Worm (Caenorhabditis elegans) whole organism, L4/young adult: Measurements from ENCODE around the gene K05G3.2.
"Not testable (repeated sequence)": the region's sequence is repeated elsewhere in the genome, so short reads cannot be mapped to it uniquely, and the experiment has no call there.

Experiments used
- W03F9.2 ChIP-seq: fragments of 150-350 bp; optimal IDR thresholded peaks from 2 replicates; lab custom pipeline; 2014; ENCODE audit warnings: missing biosample characterization, missing genetic modification characterization
- dao-5 ChIP-seq: sonication (generic microtip); optimal IDR thresholded peaks from 2 replicates; lab custom pipeline; 2016; ENCODE audit warnings: missing genotype, missing genetic modification characterization, moderate library complexity, missing compliant biosample characterization
- him-1 ChIP-seq: sonication (generic microtip); optimal IDR thresholded peaks from 2 replicates; lab custom pipeline; 2016; ENCODE audit warnings: missing genotype, missing genetic modification reagents, missing genetic modification characterization, missing compliant biosample characterization

Gene K05G3.2

DNA sequence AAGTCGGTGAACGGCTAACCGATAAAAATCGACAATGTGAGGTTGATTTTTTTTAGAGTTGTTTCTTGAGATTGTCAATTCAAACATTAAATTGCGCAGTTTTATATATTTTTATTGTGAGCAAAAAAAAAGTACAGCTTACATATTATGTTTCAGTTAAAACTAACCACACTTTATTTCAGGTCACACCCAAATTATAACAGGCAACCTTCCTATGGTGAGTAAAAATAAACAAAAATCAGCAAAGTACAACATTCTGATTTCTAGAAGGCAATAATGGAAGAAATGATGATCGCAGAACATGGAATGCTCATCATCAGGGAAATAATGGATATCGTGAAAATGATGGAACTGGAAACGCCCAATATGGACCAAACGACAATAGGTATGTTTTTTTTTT, at the start of gene K05G3.2:
Gene K05G3.2, plus strand, starts transcription at position 301 of the 400 bp plus-strand sequence.
- no peak for TF ChIP-seq him-1 (tag; lab: Kevin White, UChicago)
- TF ChIP-seq dao-5 (tag; lab: Kevin White, UChicago): no peak
- no peak for TF ChIP-seq W03F9.2

DNA sequence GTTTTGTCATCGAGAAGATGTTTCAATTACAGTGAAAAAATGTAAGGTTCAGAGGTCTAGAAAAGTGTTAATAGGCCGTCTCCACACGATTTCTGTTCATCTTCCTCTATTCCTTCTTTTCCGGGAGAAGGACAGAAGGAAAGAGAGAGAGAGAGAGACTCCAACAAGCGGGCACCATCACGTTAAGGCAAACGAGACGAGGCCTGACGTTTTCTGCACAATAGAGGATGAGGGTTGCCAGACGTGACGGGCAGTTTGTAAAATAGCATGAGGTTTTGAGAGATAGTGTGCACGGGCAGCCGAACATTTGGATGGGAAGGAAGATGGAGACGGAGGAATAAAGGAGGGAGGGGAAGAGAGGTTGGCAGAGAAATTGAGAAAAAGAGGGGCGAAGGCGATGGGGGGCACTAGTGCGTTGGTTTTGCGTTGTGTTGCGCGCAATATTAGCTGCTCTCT, 48.9 kb upstream of the K05G3.2 start, which contains the start of gene twf-2:
Gene twf-2, plus strand, starts transcription at position 405 of the 456 bp plus-strand sequence.
- TF ChIP-seq dao-5 (tag; lab: Kevin White, UChicago): peak; percentile 6
- TF ChIP-seq W03F9.2: no peak
- TF ChIP-seq him-1 (tag; lab: Kevin White, UChicago): peak; percentile 56

DNA sequence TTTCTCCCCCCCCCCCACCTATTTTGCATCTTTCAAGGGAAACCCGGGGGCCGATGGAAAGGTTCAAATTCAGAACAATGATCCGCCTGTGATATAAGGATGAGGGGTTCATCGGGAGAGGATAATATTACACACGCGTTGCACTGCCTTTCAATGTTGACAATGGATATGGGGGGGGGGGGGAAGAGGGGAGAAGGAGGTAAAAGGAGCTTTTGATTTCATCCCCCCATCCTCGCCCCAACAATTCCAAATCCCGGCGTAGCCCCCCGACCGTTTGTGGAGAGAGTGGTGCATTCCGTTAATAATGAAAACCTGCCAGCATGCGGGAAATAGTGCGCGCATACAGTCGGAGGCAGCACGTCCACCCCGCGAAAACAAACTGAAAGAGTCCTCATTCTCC, 47.6 kb upstream of the K05G3.2 start:
- no peak for TF ChIP-seq dao-5 (tag; lab: Kevin White, UChicago)
- no peak for TF ChIP-seq him-1 (tag; lab: Kevin White, UChicago)
- no peak for TF ChIP-seq W03F9.2

DNA sequence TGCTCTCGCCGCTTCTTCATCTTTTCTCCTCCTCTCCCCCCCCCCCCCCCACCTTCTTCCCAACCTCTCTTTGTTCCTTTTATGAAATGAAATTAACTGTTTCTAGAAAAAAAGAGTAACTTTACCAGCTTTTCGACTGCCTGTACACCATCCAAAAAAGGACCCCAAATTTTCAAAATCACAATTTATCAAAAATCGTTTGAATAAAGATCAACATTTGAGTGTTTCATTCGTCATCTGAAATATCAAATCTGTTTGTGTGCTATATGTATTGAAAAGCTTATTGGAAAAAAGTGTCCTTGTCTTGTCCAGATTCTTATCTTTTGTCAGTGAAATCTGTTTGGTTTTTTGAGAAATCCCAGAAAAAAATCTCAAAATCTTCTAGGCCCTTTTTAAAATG, 43.6 kb upstream of the K05G3.2 start:
- TF ChIP-seq W03F9.2 (no peak), him-1 (tag; lab: Kevin White, UChicago) (no peak), dao-5 (tag; lab: Kevin White, UChicago) (no peak)

DNA sequence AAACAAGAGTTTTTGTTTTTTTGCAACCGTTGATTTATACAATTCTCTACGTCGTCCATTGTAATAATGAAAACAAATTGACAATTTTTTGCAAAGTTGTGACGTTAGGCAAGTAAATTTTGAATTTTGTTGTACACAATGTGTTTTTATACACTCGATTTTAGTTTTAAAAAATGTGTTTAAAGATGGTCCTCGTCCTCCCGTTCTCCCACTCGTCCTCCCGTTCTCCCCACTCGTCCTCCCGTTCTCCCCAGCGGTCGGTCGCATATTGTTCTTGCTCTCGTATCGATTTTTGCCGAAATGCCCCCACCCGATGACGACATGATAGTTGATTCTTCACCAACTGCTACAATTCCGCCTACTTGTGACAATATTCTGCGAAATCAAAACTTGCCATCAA, 43.1 kb upstream of the K05G3.2 start, which contains the start of gene F38E9.4:
Gene F38E9.4, plus strand, starts transcription at position 301 of the 400 bp plus-strand sequence.
- not testable (repeated sequence) for TF ChIP-seq W03F9.2; dao-5 (tag; lab: Kevin White, UChicago); him-1 (tag; lab: Kevin White, UChicago)

DNA sequence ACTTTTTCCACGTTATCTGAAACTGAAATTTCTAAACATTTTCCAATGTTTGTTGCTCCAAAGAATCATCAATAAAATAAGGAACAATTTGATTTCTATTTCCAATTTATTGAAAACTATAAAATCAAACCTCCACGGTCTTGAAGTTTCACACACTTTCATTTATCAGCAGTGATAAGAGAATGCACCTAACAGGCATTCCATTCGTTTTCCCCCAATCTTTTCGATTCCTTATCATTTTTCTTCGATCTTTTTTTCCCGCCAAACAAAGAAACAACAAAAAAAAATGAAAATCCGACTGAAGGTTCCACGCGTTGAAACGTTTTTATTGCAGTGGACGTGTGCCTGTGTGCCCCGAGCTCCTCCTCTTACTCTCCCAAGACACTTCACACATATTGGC, 38.1 kb upstream of the K05G3.2 start, which contains the start of gene nas-39:
Gene nas-39, plus strand, starts transcription at position 269 of the 400 bp plus-strand sequence.
- TF ChIP-seq dao-5 (tag; lab: Kevin White, UChicago) (no peak), W03F9.2 (no peak), him-1 (tag; lab: Kevin White, UChicago) (no peak)

DNA sequence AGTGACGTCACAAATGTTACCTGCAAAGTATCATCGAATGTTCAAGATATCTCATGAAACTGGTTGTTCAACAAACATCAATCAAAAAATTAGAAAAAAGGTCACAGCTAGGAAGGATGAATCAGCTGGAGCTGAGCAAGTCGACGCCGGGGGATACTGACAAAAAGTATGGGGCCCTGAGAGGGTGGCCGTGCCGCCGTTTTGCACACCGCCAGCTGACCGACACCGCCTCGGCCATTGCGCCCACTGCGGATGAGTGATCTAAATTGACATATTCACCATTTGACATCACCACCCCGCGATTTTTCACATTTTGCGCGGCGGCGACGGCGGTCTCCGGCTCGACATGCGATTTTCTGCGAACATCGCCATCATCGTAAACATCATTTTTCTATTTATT, 37.6 kb upstream of the K05G3.2 start:
- no peak for TF ChIP-seq W03F9.2
- TF ChIP-seq dao-5 (tag; lab: Kevin White, UChicago): no peak
- TF ChIP-seq him-1 (tag; lab: Kevin White, UChicago): no peak

DNA sequence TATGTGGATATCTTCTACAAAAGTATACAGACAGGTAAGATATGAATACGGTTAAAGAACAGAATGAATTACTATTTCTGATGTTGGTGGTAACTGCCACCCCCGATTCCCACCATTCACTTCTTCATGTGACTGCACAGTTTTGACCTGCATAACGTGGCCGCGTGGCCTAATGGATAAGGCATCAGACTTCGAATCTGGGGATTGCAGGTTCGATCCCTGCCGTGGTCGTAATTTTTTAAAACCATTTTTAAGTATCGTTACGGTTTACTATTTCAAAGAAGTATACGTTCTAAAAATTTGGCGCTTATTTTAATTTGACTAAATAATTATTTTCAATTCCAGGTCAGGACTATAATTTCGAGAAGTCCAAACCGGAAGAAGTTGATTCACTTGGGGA, 33.4 kb upstream of the K05G3.2 start:
- TF ChIP-seq W03F9.2: no peak
- TF ChIP-seq him-1 (tag; lab: Kevin White, UChicago): no peak
- TF ChIP-seq dao-5 (tag; lab: Kevin White, UChicago): no peak

DNA sequence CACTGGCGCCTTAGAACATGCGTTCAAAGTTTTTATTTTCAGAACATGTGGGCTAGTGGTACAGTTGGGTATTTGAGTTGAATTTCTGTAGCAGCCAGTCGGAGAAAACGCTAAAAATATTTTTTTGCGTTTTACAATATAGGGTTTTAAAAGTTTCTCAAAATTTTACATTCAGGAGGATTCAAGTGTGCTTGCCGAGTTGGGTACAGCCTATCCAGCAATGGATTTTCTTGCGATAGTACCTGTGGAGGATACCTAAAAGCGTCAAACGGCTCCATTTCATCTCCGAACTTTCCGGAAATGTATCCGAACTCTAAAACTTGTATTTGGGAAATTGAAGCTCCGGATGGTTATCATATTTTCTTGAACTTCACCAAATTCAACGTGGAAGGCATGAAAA, 28.6 kb upstream of the K05G3.2 start:
- TF ChIP-seq W03F9.2 (no peak), dao-5 (tag; lab: Kevin White, UChicago) (no peak), him-1 (tag; lab: Kevin White, UChicago) (no peak)

DNA sequence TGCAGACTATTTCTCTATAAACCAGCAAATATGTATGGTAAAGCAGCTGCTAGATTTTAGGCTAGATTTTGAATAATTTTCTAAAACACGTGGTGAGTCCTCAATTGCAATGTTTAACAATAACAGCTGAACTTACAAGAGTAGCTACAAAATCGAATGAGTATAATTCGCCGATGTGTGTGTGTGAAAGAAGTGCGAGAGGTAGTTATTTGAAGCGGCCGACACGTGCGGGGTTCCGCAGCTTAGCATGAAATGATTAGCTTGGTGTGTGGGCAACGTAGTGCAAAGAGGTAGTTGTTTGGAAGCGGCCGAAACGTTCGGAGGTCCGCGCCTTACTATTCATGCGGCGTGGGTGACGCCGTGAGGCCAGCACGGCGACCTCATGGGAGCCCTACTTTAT, 25.9 kb upstream of the K05G3.2 start:
- TF ChIP-seq him-1 (tag; lab: Kevin White, UChicago): no peak

DNA sequence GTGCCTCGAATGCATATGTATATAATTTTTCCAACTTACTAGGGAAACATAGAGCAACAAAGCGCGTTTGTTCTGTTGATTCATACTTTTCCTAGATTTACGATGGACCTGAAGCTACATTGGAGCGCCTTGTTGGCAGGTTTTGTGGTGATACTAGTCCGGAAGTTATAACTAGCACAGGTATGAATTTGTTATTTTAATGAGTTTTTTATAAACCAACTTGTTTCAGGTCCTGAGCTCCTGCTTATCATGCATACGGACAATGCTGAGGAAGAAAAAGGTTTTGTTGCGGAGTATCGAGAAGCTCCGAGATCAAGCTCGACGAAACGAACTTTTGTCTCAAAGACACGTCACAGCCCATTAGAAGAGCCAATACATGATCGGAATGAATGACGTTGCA, 24.0 kb upstream of the K05G3.2 start, which contains the start of gene F38E9.1:
Gene F38E9.1, plus strand, starts transcription at position 301 of the 400 bp plus-strand sequence.
- TF ChIP-seq W03F9.2 (no peak), him-1 (tag; lab: Kevin White, UChicago) (no peak), dao-5 (tag; lab: Kevin White, UChicago) (no peak)

DNA sequence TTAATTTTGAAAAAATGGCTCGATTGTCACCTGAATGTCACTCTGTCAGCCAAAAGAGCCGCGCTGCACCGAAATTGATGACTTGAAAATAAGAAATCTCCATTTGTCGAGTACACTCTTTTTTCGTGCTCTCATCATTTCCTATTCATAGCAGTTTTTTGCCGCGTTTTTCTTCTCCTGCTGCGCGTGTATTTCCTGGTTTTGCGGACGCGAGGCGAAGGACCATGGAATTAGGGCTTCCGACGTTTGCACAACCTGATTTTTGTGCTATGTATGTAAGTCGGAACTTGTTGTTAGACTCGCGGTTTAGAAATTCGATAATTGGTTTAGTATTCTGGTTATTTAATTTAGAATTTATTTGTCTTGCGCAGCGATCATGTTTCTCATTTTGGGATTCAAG, 14.5 kb upstream of the K05G3.2 start:
- TF ChIP-seq W03F9.2 (no peak), him-1 (tag; lab: Kevin White, UChicago) (no peak), dao-5 (tag; lab: Kevin White, UChicago) (no peak)

DNA sequence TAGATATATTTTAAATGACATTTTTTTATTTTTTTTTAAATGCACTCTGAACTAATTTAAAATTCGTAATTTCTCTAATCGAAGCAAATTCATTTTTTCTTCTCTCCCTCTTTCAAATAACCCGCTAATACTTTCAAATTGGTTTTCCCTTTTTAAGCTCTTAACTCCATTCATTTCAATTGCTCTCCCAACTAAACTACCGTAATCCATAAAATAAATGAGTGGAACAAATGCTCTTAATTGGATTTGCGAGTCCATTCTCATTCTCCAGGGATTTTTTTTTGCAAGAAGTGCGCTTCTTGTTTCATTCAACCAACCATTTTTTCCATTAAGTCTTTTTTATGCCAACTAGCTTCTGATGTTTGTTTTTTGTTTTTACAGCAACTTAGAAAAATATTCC, 13.7 kb upstream of the K05G3.2 start:
- TF ChIP-seq dao-5 (tag; lab: Kevin White, UChicago) (no peak), him-1 (tag; lab: Kevin White, UChicago) (no peak), W03F9.2 (no peak)

DNA sequence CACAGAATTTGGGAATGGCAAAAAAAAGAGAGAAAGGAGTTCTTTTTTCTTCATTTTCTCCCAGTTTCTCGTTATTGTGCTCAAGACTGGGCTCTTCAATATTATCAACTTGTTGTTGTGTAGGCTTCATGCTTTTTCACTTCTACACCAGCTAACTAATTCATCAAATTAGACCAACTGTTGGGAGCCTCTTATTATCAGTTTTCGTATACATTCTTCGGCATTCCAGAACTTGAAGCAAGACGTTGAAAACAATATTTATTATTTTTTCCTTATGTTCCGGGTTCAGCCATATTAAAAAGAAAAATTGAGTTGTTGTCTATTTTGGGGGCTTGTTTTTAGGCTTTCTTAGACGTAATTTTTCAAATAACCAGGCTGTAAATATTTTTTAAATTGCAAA, 11.8 kb upstream of the K05G3.2 start:
- TF ChIP-seq W03F9.2: no peak

DNA sequence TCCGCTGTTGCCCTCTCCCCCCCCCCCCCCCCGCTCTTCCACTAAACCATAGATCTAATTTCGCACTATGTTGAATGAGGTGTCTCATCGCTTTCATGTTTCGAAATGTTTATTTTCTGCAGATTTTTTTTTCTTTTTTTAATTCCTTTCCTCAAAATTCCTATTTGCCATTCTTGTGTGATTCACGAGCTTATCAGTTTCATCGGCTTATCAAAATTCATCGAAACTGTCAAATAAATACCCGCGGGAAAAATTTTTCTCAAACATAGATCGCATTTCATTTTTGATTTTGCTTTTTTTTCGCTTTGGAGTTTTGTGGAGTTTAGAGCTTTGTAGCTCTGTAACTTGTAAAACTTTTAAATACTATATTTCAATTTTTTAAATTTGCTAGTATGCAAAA, 10.7 kb upstream of the K05G3.2 start:
- TF ChIP-seq dao-5 (tag; lab: Kevin White, UChicago): no peak
- no peak for TF ChIP-seq W03F9.2
- no peak for TF ChIP-seq him-1 (tag; lab: Kevin White, UChicago)
